Worm (Caenorhabditis elegans) whole organism, early embryonic: ENCODE results near the gene fbxc-24.

ENCODE experiments used
- B0310.2 ChIP-seq: sonication (generic microtip); optimal IDR thresholded peaks from 2 replicates; lab custom pipeline; 2016; ENCODE audit warnings: mild to moderate bottlenecking, missing genetic modification characterization, missing compliant biosample characterization
- ama-1 ChIP-seq: fragments of 150-350 bp; optimal IDR thresholded peaks from 2 replicates; lab custom pipeline; 2014

DNA sequence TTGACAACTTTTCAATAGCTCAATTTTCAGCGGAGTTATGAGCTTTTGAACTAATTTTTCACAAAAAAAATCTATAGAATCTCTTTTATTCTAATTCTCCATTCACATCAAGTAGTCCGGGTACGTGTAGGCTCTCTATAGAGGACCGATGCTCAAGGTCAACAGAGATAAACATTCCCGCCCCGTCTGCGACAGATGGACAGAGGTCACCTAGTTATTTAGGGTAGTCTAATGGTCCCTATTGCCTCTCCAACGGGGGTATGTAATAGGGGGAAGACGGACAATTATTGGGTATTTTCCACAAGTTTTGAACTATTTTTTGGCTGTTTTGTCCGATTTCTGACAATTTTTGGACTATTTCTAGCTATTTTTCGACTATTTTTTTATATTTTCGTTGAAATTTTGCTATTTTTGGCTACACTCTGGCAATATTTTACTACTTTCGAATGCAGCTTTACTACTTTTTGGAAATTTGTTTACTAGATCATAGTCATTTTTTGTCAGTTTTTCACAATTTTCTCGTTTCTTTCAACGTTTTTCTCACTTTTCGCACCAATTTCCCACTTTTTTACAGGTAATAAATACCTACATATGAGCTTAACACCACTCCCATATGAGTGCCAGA, 41.1 kb downstream of the fbxc-24 start, which contains the start of gene fbxc-51:
- TF ChIP-seq B0310.2 (tag; lab: Kevin White, UChicago), result no peak
- TF ChIP-seq ama-1, result no peak
